Fruit fly (Drosophila melanogaster): Measurements from ENCODE around the gene Drsl4.

dm6 chr3L:3284900-3285299 is 30.5 kb upstream of the Drsl4 start:
- TF ChIP-seq EcR (GFP tag; optimal IDR thresholded peaks at IDR 0.05), result no peak
- TF ChIP-seq psq (optimal IDR thresholded peaks at IDR 0.05), result no peak
